Worm (Caenorhabditis elegans) whole organism, mixed stage, embryonic: ENCODE measurements around the gene cyp-13A10.

Source experiments
- blmp-1 ChIP-seq: fragments of 150-350 bp; optimal IDR thresholded peaks from 2 replicates; lab custom pipeline; 2014; ENCODE audit warnings: missing biosample characterization, missing genetic modification characterization
- ceh-39 ChIP-seq: fragments of 150-350 bp; optimal IDR thresholded peaks from 2 replicates; lab custom pipeline; 2014; ENCODE audit warnings: missing biosample characterization, missing genetic modification characterization
- ceh-43 ChIP-seq: fragments of 200-800 bp; sonication (Bioruptor generic); optimal IDR thresholded peaks from 2 replicates; lab custom pipeline; 2018; ENCODE audit warnings: mild to moderate bottlenecking, missing genetic modification characterization, moderate library complexity, missing compliant biosample characterization
- ceh-83 ChIP-seq: fragments of 200-800 bp; sonication (Bioruptor generic); optimal IDR thresholded peaks from 2 replicates; lab custom pipeline; 2018; ENCODE audit warnings: mild to moderate bottlenecking, missing genetic modification characterization, missing compliant biosample characterization
- ces-1 ChIP-seq: fragments of 150-350 bp; optimal IDR thresholded peaks from 2 replicates; lab custom pipeline; 2014; ENCODE audit warnings: missing biosample characterization, missing genetic modification reagents, missing genetic modification characterization
- cnd-1 ChIP-seq: fragments of 200-800 bp; sonication (Bioruptor generic); optimal IDR thresholded peaks from 2 replicates; lab custom pipeline; 2018; ENCODE audit warnings: mild to moderate bottlenecking, missing genetic modification characterization, missing compliant biosample characterization
- elt-1 ChIP-seq: sonication (generic microtip); optimal IDR thresholded peaks from 2 replicates; lab custom pipeline; 2017; ENCODE audit warnings: missing genetic modification characterization, mild to moderate bottlenecking, missing compliant biosample characterization, antibody characterized with exemption, moderate library complexity, borderline replicate concordance; ENCODE audit not compliant: insufficient read depth
- elt-3 ChIP-seq: fragments of 150-350 bp; optimal IDR thresholded peaks from 2 replicates; lab custom pipeline; 2014; ENCODE audit warnings: missing biosample characterization, missing genetic modification characterization
- flh-1 ChIP-seq: fragments of 200-800 bp; sonication (Bioruptor generic); optimal IDR thresholded peaks from 2 replicates; lab custom pipeline; 2018; ENCODE audit warnings: mild to moderate bottlenecking, missing genetic modification characterization, moderate library complexity, missing compliant biosample characterization
- ham-2 ChIP-seq: fragments of 200-800 bp; sonication (Bioruptor generic); optimal IDR thresholded peaks from 2 replicates; lab custom pipeline; 2018; ENCODE audit warnings: mild to moderate bottlenecking, missing genetic modification characterization, missing compliant biosample characterization
- lin-13 ChIP-seq: fragments of 150-350 bp; optimal IDR thresholded peaks from 2 replicates; lab custom pipeline; 2014; ENCODE audit warnings: missing biosample characterization, missing genetic modification characterization
- lin-32 ChIP-seq: fragments of 200-800 bp; sonication (Bioruptor generic); optimal IDR thresholded peaks from 2 replicates; lab custom pipeline; 2018; ENCODE audit warnings: mild to moderate bottlenecking, missing genetic modification characterization, missing compliant biosample characterization
- lsy-2 ChIP-seq: fragments of 150-350 bp; optimal IDR thresholded peaks from 2 replicates; lab custom pipeline; 2014; ENCODE audit warnings: missing biosample characterization, missing genetic modification characterization
- mab-5 ChIP-seq: fragments of 150-350 bp; optimal IDR thresholded peaks from 2 replicates; lab custom pipeline; 2014; ENCODE audit warnings: missing biosample characterization, missing genetic modification characterization
- mep-1 ChIP-seq: fragments of 150-350 bp; optimal IDR thresholded peaks from 2 replicates; lab custom pipeline; 2017; ENCODE audit warnings: missing biosample characterization, missing genetic modification reagents, missing genetic modification characterization, inconsistent platforms
- nhr-12 ChIP-seq: fragments of 150-350 bp; optimal IDR thresholded peaks from 2 replicates; lab custom pipeline; 2014; ENCODE audit warnings: missing biosample characterization, missing genetic modification characterization
- nhr-2 ChIP-seq: fragments of 150-350 bp; optimal IDR thresholded peaks from 2 replicates; lab custom pipeline; 2014; ENCODE audit warnings: missing biosample characterization, missing genetic modification characterization
- nhr-237 ChIP-seq: fragments of 150-350 bp; optimal IDR thresholded peaks from 2 replicates; lab custom pipeline; 2014; ENCODE audit warnings: missing biosample characterization, missing genetic modification characterization
- nhr-76 ChIP-seq: sonication (generic microtip); optimal IDR thresholded peaks from 2 replicates; lab custom pipeline; 2017; ENCODE audit warnings: missing biosample characterization, missing genetic modification characterization
- pha-4 ChIP-seq: fragments of 150-350 bp; optimal IDR thresholded peaks from 2 replicates; lab custom pipeline; 2018; ENCODE audit warnings: missing biosample characterization, missing genetic modification reagents, missing genetic modification characterization
- sem-2 ChIP-seq: fragments of 200-800 bp; sonication (Bioruptor generic); optimal IDR thresholded peaks from 2 replicates; lab custom pipeline; 2018; ENCODE audit warnings: mild to moderate bottlenecking, missing genetic modification characterization, missing compliant biosample characterization
- snpc-4 ChIP-seq: fragments of 150-350 bp; optimal IDR thresholded peaks from 2 replicates; lab custom pipeline; 2014; ENCODE audit warnings: missing biosample characterization, missing genetic modification characterization
- sptf-1 ChIP-seq: sonication (generic microtip); optimal IDR thresholded peaks from 2 replicates; lab custom pipeline; 2017; ENCODE audit warnings: mild to moderate bottlenecking, missing genetic modification characterization, moderate library complexity, missing compliant biosample characterization
- tbx-8 ChIP-seq: fragments of 200-800 bp; sonication (Bioruptor generic); optimal IDR thresholded peaks from 2 replicates; lab custom pipeline; 2018; ENCODE audit warnings: mild to moderate bottlenecking, missing genetic modification characterization, moderate library complexity, missing compliant biosample characterization
- unc-120 ChIP-seq: sonication (generic microtip); optimal IDR thresholded peaks from 2 replicates; lab custom pipeline; 2017; ENCODE audit warnings: missing genetic modification characterization, missing compliant biosample characterization; ENCODE audit not compliant: poor library complexity, severe bottlenecking
- unc-39 ChIP-seq: fragments of 150-350 bp; optimal IDR thresholded peaks from 2 replicates; lab custom pipeline; 2014; ENCODE audit warnings: missing biosample characterization, missing genetic modification characterization
- unc-62 ChIP-seq: fragments of 150-350 bp; optimal IDR thresholded peaks from 2 replicates; lab custom pipeline; 2014; ENCODE audit warnings: missing biosample characterization, missing genetic modification reagents, missing genetic modification characterization
- zip-8 ChIP-seq: fragments of 150-350 bp; optimal IDR thresholded peaks from 2 replicates; lab custom pipeline; 2014; ENCODE audit warnings: missing biosample characterization, missing genetic modification characterization
- ztf-11 ChIP-seq: fragments of 150-350 bp; optimal IDR thresholded peaks from 2 replicates; lab custom pipeline; 2014; ENCODE audit warnings: missing biosample characterization, missing genetic modification characterization

Gene cyp-13A10

DNA sequence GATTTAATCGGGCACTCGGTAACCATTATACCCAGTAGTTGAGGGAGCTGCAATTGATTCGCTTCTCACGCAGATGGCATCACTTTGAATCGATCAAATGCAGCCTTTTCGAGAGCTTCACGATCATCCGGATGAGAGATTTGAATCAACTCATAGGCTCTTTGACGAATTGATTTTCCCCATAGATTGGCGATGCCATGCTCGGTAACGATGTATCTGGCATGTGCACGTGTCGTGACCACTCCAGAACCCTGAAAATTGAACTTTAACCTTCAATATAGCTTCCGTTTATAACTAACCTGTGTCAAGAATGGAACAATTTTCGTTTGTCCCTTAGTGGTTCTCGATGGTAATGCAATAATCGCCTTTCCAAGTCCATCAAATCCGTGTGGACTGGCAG is 21.5 kb upstream of the cyp-13A10 start:
- TF ChIP-seq nhr-76 (tag; lab: Kevin White, UChicago), result no peak
- no peak for TF ChIP-seq pha-4 (tag; lab: Kevin White, UChicago)

ce11 chrII:9682044-9682443 is 19.4 kb upstream of the cyp-13A10 start:
- TF ChIP-seq ces-1 (GFP tag; lab: Kevin White, UChicago) (peak; percentile 1), cnd-1 (tag; lab: Kevin White, UChicago) (no peak)

DNA sequence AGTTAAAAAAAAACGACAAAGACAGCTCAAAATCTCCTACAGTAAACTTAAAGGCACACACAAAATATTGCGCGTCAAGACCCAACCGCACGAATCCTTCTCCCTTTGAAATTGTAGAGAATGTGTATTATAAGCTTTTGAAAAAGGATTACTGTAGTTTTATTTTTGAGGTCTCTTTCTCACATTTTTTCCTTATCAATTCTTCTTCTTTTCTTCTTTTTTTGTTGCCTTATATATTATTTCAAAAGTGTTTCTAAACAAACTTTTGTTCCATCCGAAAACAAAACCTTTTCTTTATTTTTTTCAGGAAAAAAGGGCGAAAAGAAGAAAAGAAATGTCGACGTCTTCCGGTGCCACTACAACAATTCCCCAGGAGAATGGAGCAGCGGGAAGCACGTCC is 17.8 kb upstream of the cyp-13A10 start, which contains the start of gene ZK1320.13:
TSS of gene ZK1320.13 (plus strand) at position 301 of the 400 bp plus-strand sequence.
- TF ChIP-seq blmp-1 (tag; lab: Kevin White, UChicago) (no peak), lsy-2 (tag; lab: Kevin White, UChicago) (no peak), unc-62 (GFP tag; lab: Kevin White, UChicago) (no peak), ceh-43 (GFP tag; lab: Kevin White, UChicago) (no peak), ceh-83 (GFP tag; lab: Kevin White, UChicago) (no peak), unc-120 (no peak), ztf-11 (tag; lab: Kevin White, UChicago) (no peak), zip-8 (tag; lab: Kevin White, UChicago) (no peak), nhr-76 (tag; lab: Kevin White, UChicago) (no peak), elt-1 (no peak), flh-1 (GFP tag; lab: Kevin White, UChicago) (no peak), mep-1 (tag; lab: Kevin White, UChicago) (no peak), elt-3 (tag; lab: Kevin White, UChicago) (no peak), unc-39 (tag; lab: Kevin White, UChicago) (no peak), sem-2 (GFP tag; lab: Kevin White, UChicago) (no peak), nhr-12 (tag; lab: Kevin White, UChicago) (no peak), cnd-1 (tag; lab: Kevin White, UChicago) (no peak)

DNA sequence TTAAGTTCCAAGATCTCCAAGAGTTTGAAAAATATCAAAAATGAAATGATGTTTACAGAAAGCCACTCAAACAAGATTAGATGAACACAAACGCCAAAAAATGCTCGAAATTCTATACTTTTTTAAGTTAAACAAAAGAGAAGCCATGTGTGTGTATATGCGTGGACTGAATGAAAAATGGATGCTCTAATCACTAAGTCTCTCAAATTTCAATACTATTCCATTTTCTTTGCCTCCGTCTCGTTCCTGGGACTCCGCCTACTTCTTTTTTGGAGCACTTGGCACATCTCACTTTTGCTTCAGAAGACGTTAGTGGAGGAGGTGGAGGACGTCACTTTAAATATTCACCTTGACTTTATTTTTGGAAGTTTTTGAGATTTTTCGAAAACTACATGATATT is 17.2 kb upstream of the cyp-13A10 start:
- TF ChIP-seq tbx-8 (GFP tag; lab: Kevin White, UChicago) (no peak), blmp-1 (tag; lab: Kevin White, UChicago) (no peak), ceh-43 (GFP tag; lab: Kevin White, UChicago) (no peak), ztf-11 (tag; lab: Kevin White, UChicago) (no peak), ham-2 (no peak), pha-4 (tag; lab: Kevin White, UChicago) (no peak), sptf-1 (tag; lab: Kevin White, UChicago) (no peak), nhr-76 (tag; lab: Kevin White, UChicago) (no peak), elt-1 (no peak), ceh-83 (GFP tag; lab: Kevin White, UChicago) (no peak), sem-2 (GFP tag; lab: Kevin White, UChicago) (no peak), mab-5 (tag; lab: Kevin White, UChicago) (no peak), cnd-1 (tag; lab: Kevin White, UChicago) (no peak), unc-39 (tag; lab: Kevin White, UChicago) (no peak), snpc-4 (tag; lab: Kevin White, UChicago) (no peak), unc-62 (GFP tag; lab: Kevin White, UChicago) (no peak), nhr-2 (tag; lab: Kevin White, UChicago) (no peak), mep-1 (tag; lab: Kevin White, UChicago) (no peak), lin-32 (GFP tag; lab: Kevin White, UChicago) (no peak), unc-120 (no peak)

DNA sequence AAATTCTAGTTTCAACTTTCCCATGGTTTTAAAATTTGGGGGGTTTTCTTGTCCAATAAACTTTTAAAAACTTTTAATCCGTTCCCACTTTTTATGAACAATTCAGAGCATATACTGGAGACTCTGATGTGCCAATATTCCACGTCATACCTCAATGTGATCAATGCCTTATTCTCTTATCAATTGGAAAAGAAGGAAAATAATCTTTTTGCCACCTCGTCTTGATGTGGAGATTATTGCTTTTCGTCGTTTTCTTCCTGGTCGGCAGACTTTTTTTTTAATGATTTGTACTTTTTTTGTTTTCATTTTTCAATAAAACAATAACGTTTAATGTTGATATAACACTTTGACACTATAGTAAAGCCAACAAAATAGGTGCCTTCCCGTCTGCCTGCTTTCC is 14.8 kb upstream of the cyp-13A10 start:
- TF ChIP-seq lsy-2 (tag; lab: Kevin White, UChicago) (no peak), nhr-237 (tag; lab: Kevin White, UChicago) (no peak), lin-13 (tag; lab: Kevin White, UChicago) (no peak), sem-2 (GFP tag; lab: Kevin White, UChicago) (no peak), ztf-11 (tag; lab: Kevin White, UChicago) (no peak), unc-120 (no peak), ceh-39 (tag; lab: Kevin White, UChicago) (no peak), tbx-8 (GFP tag; lab: Kevin White, UChicago) (no peak), nhr-2 (tag; lab: Kevin White, UChicago) (no peak), mab-5 (tag; lab: Kevin White, UChicago) (no peak)
